Worm (Caenorhabditis elegans) whole organism, late embryonic: ENCODE data around the gene Y7A5A.2.

Source experiments
- F13H6.1 ChIP-seq: sonication (generic microtip); optimal IDR thresholded peaks from 2 replicates; lab custom pipeline; 2016; ENCODE audit warnings: missing genetic modification characterization, missing compliant biosample characterization
- K02D7.2 ChIP-seq: sonication (generic microtip); optimal IDR thresholded peaks from 2 replicates; lab custom pipeline; 2017; ENCODE audit warnings: mild to moderate bottlenecking, missing genetic modification characterization, missing compliant biosample characterization
- Y22D7AL.16 ChIP-seq: sonication (generic microtip); optimal IDR thresholded peaks from 2 replicates; lab custom pipeline; 2016; ENCODE audit warnings: missing genetic modification characterization, missing compliant biosample characterization
- ama-1 ChIP-seq: fragments of 150-350 bp; optimal IDR thresholded peaks from 2 replicates; lab custom pipeline; 2014
- ceh-19 ChIP-seq: fragments of 200-800 bp; sonication (Bioruptor generic); optimal IDR thresholded peaks from 2 replicates; lab custom pipeline; 2018; ENCODE audit warnings: mild to moderate bottlenecking, missing genetic modification characterization, missing compliant biosample characterization
- ceh-31 ChIP-seq: sonication (generic microtip); optimal IDR thresholded peaks from 2 replicates; lab custom pipeline; 2016; ENCODE audit warnings: missing genetic modification characterization, missing compliant biosample characterization
- ceh-34 ChIP-seq: sonication (generic microtip); optimal IDR thresholded peaks from 2 replicates; lab custom pipeline; 2016; ENCODE audit warnings: mild to moderate bottlenecking, missing genetic modification characterization, missing compliant biosample characterization
- ceh-48 ChIP-seq: sonication (generic microtip); optimal IDR thresholded peaks from 2 replicates; lab custom pipeline; 2016; ENCODE audit warnings: missing genetic modification characterization, inconsistent platforms, missing compliant biosample characterization
- dve-1 ChIP-seq: sonication (generic microtip); optimal IDR thresholded peaks from 2 replicates; lab custom pipeline; 2017; ENCODE audit warnings: antibody characterized with exemption, mild to moderate bottlenecking, missing genetic modification characterization, missing compliant biosample characterization
- elt-2 ChIP-seq: sonication (generic microtip); optimal IDR thresholded peaks from 2 replicates; lab custom pipeline; 2016; ENCODE audit warnings: missing genetic modification reagents, missing genetic modification characterization, missing compliant biosample characterization
- ets-4 ChIP-seq: sonication (generic microtip); optimal IDR thresholded peaks from 2 replicates; lab custom pipeline; 2016; ENCODE audit warnings: missing genetic modification characterization, missing compliant biosample characterization
- fax-1 ChIP-seq: sonication (generic microtip); optimal IDR thresholded peaks from 2 replicates; lab custom pipeline; 2016; ENCODE audit warnings: missing genotype, missing genetic modification characterization, missing compliant biosample characterization
- hlh-13 ChIP-seq: fragments of 200-800 bp; sonication (Bioruptor generic); optimal IDR thresholded peaks from 2 replicates; lab custom pipeline; 2018; ENCODE audit warnings: mild to moderate bottlenecking, missing genetic modification characterization, missing compliant biosample characterization
- hlh-15 ChIP-seq: sonication (generic microtip); optimal IDR thresholded peaks from 2 replicates; lab custom pipeline; 2016; ENCODE audit warnings: missing genetic modification characterization, missing compliant biosample characterization
- hlh-30 ChIP-seq: sonication (generic microtip); optimal IDR thresholded peaks from 2 replicates; lab custom pipeline; 2017; ENCODE audit warnings: antibody characterized with exemption, missing genetic modification characterization, missing compliant biosample characterization; ENCODE audit not compliant: insufficient read depth
- lim-6 ChIP-seq: sonication (generic microtip); optimal IDR thresholded peaks from 2 replicates; lab custom pipeline; 2016; ENCODE audit warnings: missing genetic modification characterization, missing compliant biosample characterization
- nfya-1 ChIP-seq: sonication (generic microtip); optimal IDR thresholded peaks from 2 replicates; lab custom pipeline; 2017; ENCODE audit warnings: missing genetic modification characterization, mild to moderate bottlenecking, missing compliant biosample characterization, antibody characterized with exemption, moderate library complexity
- nhr-11 ChIP-seq: fragments of 150-350 bp; optimal IDR thresholded peaks from 2 replicates; lab custom pipeline; 2014; ENCODE audit warnings: missing biosample characterization, missing genetic modification characterization
- nhr-232 ChIP-seq: sonication (generic microtip); optimal IDR thresholded peaks from 2 replicates; lab custom pipeline; 2016; ENCODE audit warnings: missing genetic modification characterization, missing compliant biosample characterization
- npax-4 ChIP-seq: sonication (generic microtip); optimal IDR thresholded peaks from 2 replicates; lab custom pipeline; 2016; ENCODE audit warnings: missing genetic modification characterization, missing compliant biosample characterization
- odd-2 ChIP-seq: sonication (generic microtip); optimal IDR thresholded peaks from 2 replicates; lab custom pipeline; 2017; ENCODE audit warnings: antibody characterized with exemption, mild to moderate bottlenecking, missing genetic modification characterization, missing compliant biosample characterization
- pag-3 ChIP-seq: sonication (generic microtip); optimal IDR thresholded peaks from 2 replicates; lab custom pipeline; 2016; ENCODE audit warnings: missing compliant biosample characterization, missing genetic modification characterization, borderline replicate concordance
- pha-4 ChIP-seq: fragments of 150-350 bp; optimal IDR thresholded peaks from 2 replicates; lab custom pipeline; 2018; ENCODE audit warnings: missing biosample characterization, missing genetic modification reagents, missing genetic modification characterization
- pros-1 ChIP-seq: fragments of 150-350 bp; optimal IDR thresholded peaks from 2 replicates; lab custom pipeline; 2014; ENCODE audit warnings: missing biosample characterization, missing genetic modification reagents, missing genetic modification characterization
- rnt-1 ChIP-seq: sonication (generic microtip); optimal IDR thresholded peaks from 2 replicates; lab custom pipeline; 2016; ENCODE audit warnings: missing genetic modification characterization, missing compliant biosample characterization
- sdc-2 ChIP-seq: sonication (generic microtip); optimal IDR thresholded peaks from 2 replicates; lab custom pipeline; 2016; ENCODE audit warnings: missing genotype, missing genetic modification characterization, missing compliant biosample characterization
- sox-2 ChIP-seq: fragments of 200-800 bp; sonication (Bioruptor generic); IDR thresholded peaks from 2 replicates; pipeline ENCODE4 v1.3.6; 2022; ENCODE audit warnings: missing genetic modification reagents, missing genetic modification characterization, missing compliant biosample characterization
- syd-9 ChIP-seq: sonication (generic microtip); optimal IDR thresholded peaks from 2 replicates; lab custom pipeline; 2016; ENCODE audit warnings: mild to moderate bottlenecking, missing genetic modification characterization, moderate library complexity, missing compliant biosample characterization
- tbx-2 ChIP-seq: sonication (generic microtip); optimal IDR thresholded peaks from 2 replicates; lab custom pipeline; 2016; ENCODE audit warnings: missing genetic modification characterization, missing compliant biosample characterization
- unc-55 ChIP-seq: sonication (generic microtip); optimal IDR thresholded peaks from 2 replicates; lab custom pipeline; 2017; ENCODE audit warnings: missing biosample characterization, missing genetic modification reagents, missing genetic modification characterization

Y7A5A.2 gene

ce11 chrX:15731668-15732067, 40.9 kb downstream of the Y7A5A.2 start, which contains the start of gene lin-15A:
Gene lin-15A, plus strand, starts transcription at chrX:15731968.
- TF ChIP-seq odd-2: no peak
- TF ChIP-seq pros-1 (tag; lab: Kevin White, UChicago): no peak
- no peak for TF ChIP-seq ceh-48 (tag; lab: Kevin White, UChicago)
- TF ChIP-seq nhr-232: no peak
- TF ChIP-seq ama-1: no peak
- no peak for TF ChIP-seq K02D7.2
- no peak for TF ChIP-seq sox-2
- TF ChIP-seq ceh-34 (tag; lab: Kevin White, UChicago): no peak
- no peak for TF ChIP-seq ets-4
- no peak for TF ChIP-seq dve-1 (tag; lab: Kevin White, UChicago)
- TF ChIP-seq nhr-11 (tag; lab: Kevin White, UChicago): no peak

ce11 chrX:15730342-15730741, 42.2 kb downstream of the Y7A5A.2 start:
- TF ChIP-seq Y22D7AL.16 (tag; lab: Kevin White, UChicago) (no peak), unc-55 (no peak), pha-4 (tag; lab: Kevin White, UChicago) (no peak), syd-9 (tag; lab: Kevin White, UChicago) (no peak), lim-6 (tag; lab: Kevin White, UChicago) (no peak), K02D7.2 (no peak), pag-3 (no peak)

- TF ChIP-seq ceh-34 (tag; lab: Kevin White, UChicago): peak; percentile 7
- TF ChIP-seq npax-4 (tag; lab: Kevin White, UChicago): no peak
- peak; percentile 58 for TF ChIP-seq ceh-31 (tag; lab: Kevin White, UChicago)
- no peak for TF ChIP-seq Y22D7AL.16 (tag; lab: Kevin White, UChicago)
- no peak for TF ChIP-seq hlh-30 (tag; lab: Kevin White, UChicago)
- no peak for TF ChIP-seq hlh-15 (tag; lab: Kevin White, UChicago)
- peak; percentile 25 for TF ChIP-seq rnt-1 (tag; lab: Kevin White, UChicago)
- TF ChIP-seq F13H6.1: no peak
- TF ChIP-seq sdc-2 (tag; lab: Kevin White, UChicago): peak; percentile 19
- no peak for TF ChIP-seq hlh-13 (GFP tag; lab: Kevin White, UChicago)
- TF ChIP-seq syd-9 (tag; lab: Kevin White, UChicago): peak; percentile 16
- TF ChIP-seq elt-2 (tag; lab: Kevin White, UChicago): no peak
- TF ChIP-seq ceh-19 (GFP tag; lab: Kevin White, UChicago): no peak
These were observed 46.9 kb downstream of the Y7A5A.2 start, which contains the start of gene lin-15B for ce11 chrX:15725566-15726173. Gene lin-15B, plus strand, starts transcription at chrX:15726123.

DNA sequence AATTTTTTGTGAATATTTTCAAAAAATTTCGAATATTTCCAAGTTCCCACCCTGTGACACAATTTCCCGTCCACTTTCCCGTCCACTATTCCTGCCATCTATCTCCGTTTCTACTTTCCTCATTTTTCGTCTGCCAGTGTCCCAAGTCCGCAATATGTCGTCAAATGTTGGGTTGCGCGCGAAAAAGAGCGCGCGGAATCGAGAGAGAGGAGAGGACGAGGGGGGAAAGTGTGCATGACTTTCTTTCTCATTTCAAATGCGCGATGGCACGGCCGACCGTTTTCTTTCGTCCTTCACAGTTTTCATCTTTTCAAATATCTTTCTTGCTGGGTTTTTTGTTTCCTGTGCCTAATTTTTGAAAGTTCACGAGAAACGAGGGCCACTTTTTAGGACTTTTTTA, 47.5 kb downstream of the Y7A5A.2 start:
- TF ChIP-seq hlh-30 (tag; lab: Kevin White, UChicago) (peak; percentile 67), fax-1 (tag; lab: Kevin White, UChicago) (no peak), sdc-2 (tag; lab: Kevin White, UChicago) (peak; percentile 62), tbx-2 (peak; percentile 2), nfya-1 (tag; lab: Kevin White, UChicago) (peak; percentile 54)
